Worm (Caenorhabditis elegans) whole organism, mixed stage, embryonic: ENCODE measurements around the gene F29A7.6.

Experiments used
- bed-3 ChIP-seq: fragments of 200-800 bp; sonication (Bioruptor generic); optimal IDR thresholded peaks from 3 replicates; lab custom pipeline; 2018; ENCODE audit warnings: mild to moderate bottlenecking, missing genetic modification characterization, moderate library complexity, missing compliant biosample characterization
- ceh-43 ChIP-seq: fragments of 200-800 bp; sonication (Bioruptor generic); optimal IDR thresholded peaks from 2 replicates; lab custom pipeline; 2018; ENCODE audit warnings: mild to moderate bottlenecking, missing genetic modification characterization, moderate library complexity, missing compliant biosample characterization
- elt-1 ChIP-seq: sonication (generic microtip); optimal IDR thresholded peaks from 2 replicates; lab custom pipeline; 2017; ENCODE audit warnings: missing genetic modification characterization, mild to moderate bottlenecking, missing compliant biosample characterization, antibody characterized with exemption, moderate library complexity, borderline replicate concordance; ENCODE audit not compliant: insufficient read depth
- lsy-2 ChIP-seq: fragments of 150-350 bp; optimal IDR thresholded peaks from 2 replicates; lab custom pipeline; 2014; ENCODE audit warnings: missing biosample characterization, missing genetic modification characterization
- mab-5 ChIP-seq: fragments of 150-350 bp; optimal IDR thresholded peaks from 2 replicates; lab custom pipeline; 2014; ENCODE audit warnings: missing biosample characterization, missing genetic modification characterization
- nhr-2 ChIP-seq: fragments of 150-350 bp; optimal IDR thresholded peaks from 2 replicates; lab custom pipeline; 2014; ENCODE audit warnings: missing biosample characterization, missing genetic modification characterization
- unc-39 ChIP-seq: fragments of 150-350 bp; optimal IDR thresholded peaks from 2 replicates; lab custom pipeline; 2014; ENCODE audit warnings: missing biosample characterization, missing genetic modification characterization

DNA sequence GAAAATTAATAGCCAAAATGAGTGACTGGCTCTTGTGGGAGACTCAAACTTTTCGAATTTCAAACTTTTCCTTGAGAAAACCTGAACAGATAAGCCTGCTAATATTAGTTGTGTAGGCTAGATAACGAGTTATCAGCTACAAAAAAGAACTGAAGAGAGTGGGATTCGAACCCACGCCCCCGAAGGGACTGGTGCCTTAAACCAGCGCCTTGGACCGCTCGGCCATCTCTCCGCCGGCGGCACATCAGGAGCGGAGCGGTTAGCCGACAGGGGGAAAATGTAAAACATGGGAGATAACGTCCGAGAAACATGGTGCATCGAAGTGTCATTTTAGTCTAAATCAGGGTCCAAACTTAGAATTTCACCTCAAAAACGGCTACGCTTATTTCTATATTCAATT is 16.8 kb downstream of the F29A7.6 start:
- TF ChIP-seq ceh-43, result no peak
- no peak for TF ChIP-seq nhr-2
- no peak for TF ChIP-seq mab-5 (tag; lab: Kevin White, UChicago)
- TF ChIP-seq unc-39 (tag; lab: Kevin White, UChicago), result no peak
- TF ChIP-seq lsy-2 (tag; lab: Kevin White, UChicago), result no peak
- no peak for TF ChIP-seq elt-1 (tag; lab: Kevin White, UChicago)
- no peak for TF ChIP-seq bed-3 (GFP tag; lab: Kevin White, UChicago)
